Worm (Caenorhabditis elegans) whole organism, L3 larva: ENCODE results near the gene F59B10.6.
A peak's percentile ranks its signal among the peaks of the same experiment; 100 is the strongest.

Experiments
- R02D3.7 ChIP-seq: fragments of 150-350 bp; optimal IDR thresholded peaks from 2 replicates; lab custom pipeline; 2014; ENCODE audit warnings: missing biosample characterization, missing genetic modification characterization
- aly-2 ChIP-seq: fragments of 150-350 bp; optimal IDR thresholded peaks from 2 replicates; lab custom pipeline; 2014; ENCODE audit warnings: missing biosample characterization, missing genetic modification characterization
- ama-1 ChIP-seq: fragments of 150-350 bp; optimal IDR thresholded peaks from 2 replicates; lab custom pipeline; 2018
- ceh-16 ChIP-seq: sonication (generic microtip); optimal IDR thresholded peaks from 2 replicates; lab custom pipeline; 2017; ENCODE audit warnings: missing biosample characterization, missing genetic modification characterization
- ceh-28 ChIP-seq: fragments of 150-350 bp; optimal IDR thresholded peaks from 2 replicates; lab custom pipeline; 2014; ENCODE audit warnings: missing biosample characterization, missing genetic modification reagents, missing genetic modification characterization
- ceh-82 ChIP-seq: fragments of 150-350 bp; optimal IDR thresholded peaks from 2 replicates; lab custom pipeline; 2014; ENCODE audit warnings: missing biosample characterization, missing genetic modification characterization
- daf-12 ChIP-seq: fragments of 150-350 bp; optimal IDR thresholded peaks from 2 replicates; lab custom pipeline; 2014; ENCODE audit warnings: missing biosample characterization, missing genetic modification reagents, missing genetic modification characterization
- egl-5 ChIP-seq: fragments of 150-350 bp; optimal IDR thresholded peaks from 2 replicates; lab custom pipeline; 2017; ENCODE audit warnings: missing biosample characterization, missing genetic modification reagents, missing genetic modification characterization, inconsistent platforms
- elt-1 ChIP-seq: fragments of 150-350 bp; optimal IDR thresholded peaks from 2 replicates; lab custom pipeline; 2014; ENCODE audit warnings: missing biosample characterization, missing genetic modification characterization
- elt-2 ChIP-seq: sonication (generic microtip); optimal IDR thresholded peaks from 2 replicates; lab custom pipeline; 2016; ENCODE audit warnings: missing genetic modification reagents, mild to moderate bottlenecking, missing genetic modification characterization, missing compliant biosample characterization
- elt-3 ChIP-seq, 3 experiments: fragments of 150-350 bp in 1 of 3; sonication (generic microtip) in 2 of 3; optimal IDR thresholded peaks; 2 replicates in 2 of 3; 4 replicates in 1 of 3; lab custom pipeline; 2014 to 2017; ENCODE audit warnings: missing biosample characterization in 3 of 3, missing genetic modification characterization in 3 of 3
- eor-1 ChIP-seq, 2 experiments: fragments of 150-350 bp; optimal IDR thresholded peaks; 2 replicates each; lab custom pipeline; 2014 to 2018; ENCODE audit warnings: missing biosample characterization in 2 of 2, missing genetic modification characterization in 2 of 2
- fkh-10 ChIP-seq: sonication (generic microtip); optimal IDR thresholded peaks from 2 replicates; lab custom pipeline; 2017; ENCODE audit warnings: missing biosample characterization, missing genetic modification reagents, missing genetic modification characterization
- fos-1 ChIP-seq: fragments of 150-350 bp; optimal IDR thresholded peaks from 2 replicates; lab custom pipeline; 2014; ENCODE audit warnings: missing biosample characterization, missing genetic modification characterization
- hmg-11 ChIP-seq: sonication (generic microtip); optimal IDR thresholded peaks from 2 replicates; lab custom pipeline; 2016; ENCODE audit warnings: missing genetic modification characterization, missing compliant biosample characterization
- jun-1 ChIP-seq: fragments of 150-350 bp; optimal IDR thresholded peaks from 2 replicates; lab custom pipeline; 2014; ENCODE audit warnings: missing biosample characterization, missing genetic modification reagents, missing genetic modification characterization
- lin-15B ChIP-seq: fragments of 150-350 bp; optimal IDR thresholded peaks from 2 replicates; lab custom pipeline; 2014; ENCODE audit warnings: missing biosample characterization, missing genetic modification characterization
- lin-39 ChIP-seq: fragments of 150-350 bp; optimal IDR thresholded peaks from 2 replicates; lab custom pipeline; 2018; ENCODE audit warnings: missing biosample characterization, missing genetic modification reagents, missing genetic modification characterization
- lsy-12 ChIP-seq: sonication (generic microtip); optimal IDR thresholded peaks from 2 replicates; lab custom pipeline; 2016; ENCODE audit warnings: mild to moderate bottlenecking, missing genetic modification characterization, missing compliant biosample characterization
- mdl-1 ChIP-seq: fragments of 150-350 bp; optimal IDR thresholded peaks from 2 replicates; lab custom pipeline; 2014; ENCODE audit warnings: missing biosample characterization, missing genetic modification characterization
- mml-1 ChIP-seq: fragments of 150-350 bp; sonication (generic microtip); optimal IDR thresholded peaks from 3 replicates; lab custom pipeline; 2014; ENCODE audit warnings: missing biosample characterization, missing genetic modification characterization
- nfya-1 ChIP-seq: sonication (generic microtip); optimal IDR thresholded peaks from 2 replicates; lab custom pipeline; 2017; ENCODE audit warnings: missing genetic modification characterization, mild to moderate bottlenecking, missing compliant biosample characterization, antibody characterized with exemption, moderate library complexity; ENCODE audit not compliant: insufficient read depth
- nhr-11 ChIP-seq: fragments of 150-350 bp; optimal IDR thresholded peaks from 2 replicates; lab custom pipeline; 2014; ENCODE audit warnings: missing biosample characterization, missing genetic modification characterization
- nhr-12 ChIP-seq: fragments of 150-350 bp; optimal IDR thresholded peaks from 2 replicates; lab custom pipeline; 2014; ENCODE audit warnings: missing biosample characterization, missing genetic modification characterization
- nhr-23 ChIP-seq: fragments of 150-350 bp; optimal IDR thresholded peaks from 2 replicates; lab custom pipeline; 2014; ENCODE audit warnings: missing biosample characterization, missing genetic modification reagents, missing genetic modification characterization
- nhr-25 ChIP-seq: sonication (generic microtip); optimal IDR thresholded peaks from 2 replicates; lab custom pipeline; 2017; ENCODE audit warnings: missing biosample characterization, missing genetic modification characterization
- nhr-28 ChIP-seq: fragments of 150-350 bp; optimal IDR thresholded peaks from 2 replicates; lab custom pipeline; 2014; ENCODE audit warnings: missing biosample characterization, missing genetic modification characterization
- nhr-43 ChIP-seq: sonication (generic microtip); optimal IDR thresholded peaks from 2 replicates; lab custom pipeline; 2016; ENCODE audit warnings: mild to moderate bottlenecking, missing genetic modification characterization, missing compliant biosample characterization; ENCODE audit not compliant: poor library complexity, severe bottlenecking
- nhr-67 ChIP-seq: fragments of 150-350 bp; optimal IDR thresholded peaks from 2 replicates; lab custom pipeline; 2014; ENCODE audit warnings: missing biosample characterization, missing genetic modification characterization
- nhr-77 ChIP-seq: fragments of 150-350 bp; optimal IDR thresholded peaks from 2 replicates; lab custom pipeline; 2014; ENCODE audit warnings: missing biosample characterization, missing genetic modification characterization
- pha-4 ChIP-seq: fragments of 150-350 bp; optimal IDR thresholded peaks from 2 replicates; lab custom pipeline; 2014; ENCODE audit warnings: missing biosample characterization, missing genetic modification reagents, missing genetic modification characterization
- pqm-1 ChIP-seq: fragments of 150-350 bp; optimal IDR thresholded peaks from 2 replicates; lab custom pipeline; 2017; ENCODE audit warnings: missing biosample characterization, missing genetic modification characterization, inconsistent platforms
- skn-1 ChIP-seq: fragments of 150-350 bp; optimal IDR thresholded peaks from 2 replicates; lab custom pipeline; 2014; ENCODE audit warnings: missing biosample characterization, missing genetic modification characterization
- tbx-2 ChIP-seq: sonication (generic microtip); optimal IDR thresholded peaks from 2 replicates; lab custom pipeline; 2016; ENCODE audit warnings: mild to moderate bottlenecking, missing genetic modification characterization, missing compliant biosample characterization
- unc-39 ChIP-seq: sonication (generic microtip); optimal IDR thresholded peaks from 4 replicates; lab custom pipeline; 2017; ENCODE audit warnings: missing biosample characterization, missing genetic modification characterization
- unc-62 ChIP-seq: fragments of 150-350 bp; sonication (generic microtip); optimal IDR thresholded peaks from 4 replicates; lab custom pipeline; 2014; ENCODE audit warnings: missing biosample characterization, missing genetic modification reagents, missing genetic modification characterization
- zag-1 ChIP-seq: fragments of 150-350 bp; optimal IDR thresholded peaks from 2 replicates; lab custom pipeline; 2014; ENCODE audit warnings: missing biosample characterization, missing genetic modification characterization
- ztf-11 ChIP-seq: fragments of 150-350 bp; optimal IDR thresholded peaks from 2 replicates; lab custom pipeline; 2014; ENCODE audit warnings: missing biosample characterization, missing genetic modification characterization
- ztf-4 ChIP-seq: fragments of 150-350 bp; optimal IDR thresholded peaks from 2 replicates; lab custom pipeline; 2014; ENCODE audit warnings: missing biosample characterization, missing genetic modification characterization

F59B10.6 gene

DNA sequence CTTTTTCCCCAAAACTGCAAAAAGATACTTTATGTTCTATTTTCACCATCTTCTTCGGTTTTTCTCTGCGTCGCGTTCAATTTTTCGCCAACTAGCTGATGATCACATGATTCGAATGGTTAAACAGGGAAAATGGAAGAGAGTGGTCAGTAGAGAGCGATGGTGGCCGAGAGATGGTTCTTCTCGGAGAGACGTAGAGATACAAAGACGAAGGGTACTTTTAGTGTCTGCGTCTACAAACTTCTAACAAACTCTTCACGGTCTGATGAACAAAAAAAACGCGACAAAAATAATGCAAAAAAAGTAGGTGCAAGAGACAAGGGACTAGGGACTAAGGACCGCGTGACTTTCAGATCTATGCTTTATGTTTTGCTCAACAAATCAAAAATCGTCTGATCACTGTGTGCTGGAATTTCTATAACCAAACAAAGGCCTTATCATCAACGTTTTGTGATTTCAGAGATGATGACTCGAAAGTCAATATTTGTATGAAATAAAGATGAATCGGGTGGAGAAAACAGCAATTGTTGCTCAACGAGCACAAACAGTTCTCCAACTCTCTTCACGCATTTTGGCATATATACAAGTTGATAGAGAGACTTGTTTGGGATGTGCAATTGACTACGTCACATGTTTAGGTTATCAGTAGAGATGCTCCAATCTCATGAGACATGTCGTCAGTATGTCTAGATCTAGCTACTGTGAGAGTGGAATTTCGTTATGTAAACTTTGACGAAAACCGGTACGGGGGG lies 27.9 kb upstream of the F59B10.6 start (continued):
- TF ChIP-seq nhr-11 (tag; lab: Kevin White, UChicago): peak; percentile 98
- TF ChIP-seq skn-1 (tag; lab: Kevin White, UChicago): peak; percentile 62
- peak; percentile 38 for TF ChIP-seq elt-1
- TF ChIP-seq jun-1 (tag; lab: Kevin White, UChicago): peak; percentile 98
- peak; percentile 90 for TF ChIP-seq nhr-43 (tag; lab: Kevin White, UChicago)
- TF ChIP-seq nhr-12 (tag; lab: Kevin White, UChicago): no peak
- no peak for TF ChIP-seq ceh-16
- peak; percentile 56 for TF ChIP-seq elt-2 (tag; lab: Kevin White, UChicago)
- TF ChIP-seq fos-1 (tag; lab: Kevin White, UChicago): no peak
- TF ChIP-seq zag-1 (tag; lab: Kevin White, UChicago): peak; percentile 25
- TF ChIP-seq mml-1 (tag; lab: Kevin White, UChicago): no peak
- TF ChIP-seq hmg-11 (tag; lab: Kevin White, UChicago): peak; percentile 87
- TF ChIP-seq ceh-82 (tag; lab: Kevin White, UChicago): peak; percentile 74
- peak; percentile 75 for TF ChIP-seq R02D3.7 (tag; lab: Kevin White, UChicago)
- TF ChIP-seq pqm-1 (tag; lab: Kevin White, UChicago): peak; percentile 49
- TF ChIP-seq unc-62 (GFP tag; lab: Kevin White, UChicago): peak; percentile 79
- TF ChIP-seq nhr-25 (tag; lab: Kevin White, UChicago): peak; percentile 96
- peak; percentile 80 for TF ChIP-seq lin-39 (tag; lab: Kevin White, UChicago)
- peak; percentile 71 for TF ChIP-seq lin-15B (tag; lab: Kevin White, UChicago)
- peak; percentile 78 for TF ChIP-seq lsy-12 (tag; lab: Kevin White, UChicago)

DNA sequence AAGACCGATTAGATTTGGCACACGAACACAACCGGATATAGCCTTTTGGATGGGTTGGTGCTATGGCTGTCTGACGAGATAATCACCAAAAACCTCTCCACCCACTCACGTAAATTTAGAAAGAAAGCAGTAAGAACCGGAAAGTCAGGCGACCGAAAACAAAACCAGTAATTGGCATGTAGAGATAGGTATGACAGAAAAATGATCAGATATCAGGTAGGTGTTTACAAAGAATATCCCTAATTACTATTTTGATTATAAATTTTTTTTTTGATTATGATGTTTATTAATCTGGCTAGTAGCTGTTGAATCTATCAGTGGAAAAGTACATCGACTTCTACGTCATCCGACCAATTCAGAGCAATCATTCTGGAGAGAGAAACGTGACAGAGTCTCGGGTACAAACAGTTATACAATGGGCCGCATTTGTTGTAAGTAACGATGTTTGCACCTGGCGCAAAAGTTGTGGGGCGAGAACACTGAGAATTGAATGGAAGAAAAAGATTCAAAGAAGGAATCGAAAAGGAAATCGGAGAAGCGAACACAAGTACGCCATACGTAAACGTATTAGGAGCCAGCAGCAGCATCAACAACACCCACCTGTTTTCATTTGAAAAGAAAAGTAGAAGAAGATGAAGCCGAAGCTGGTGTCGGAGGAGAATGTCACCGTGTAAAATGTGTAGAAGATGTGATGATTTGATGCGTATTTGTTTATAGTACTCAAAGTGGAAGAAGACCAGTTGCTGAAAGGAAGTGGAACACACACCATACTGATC lies 26.8 kb upstream of the F59B10.6 start:
- peak; percentile 10 for TF ChIP-seq elt-2 (tag; lab: Kevin White, UChicago)
- no peak for TF ChIP-seq elt-1
- no peak for TF ChIP-seq unc-39 (tag; lab: Kevin White, UChicago)
- TF ChIP-seq nhr-77 (tag; lab: Kevin White, UChicago): no peak
- TF ChIP-seq nhr-28 (tag; lab: Kevin White, UChicago): no peak
- TF ChIP-seq tbx-2 (tag; lab: Kevin White, UChicago): no peak
- peak; percentile 27 for TF ChIP-seq ama-1
- TF ChIP-seq ceh-28 (tag; lab: Kevin White, UChicago): no peak
- no peak for TF ChIP-seq eor-1 (tag; optimal IDR thresholded peaks at IDR 0.05; lab: Kevin White, UChicago)
- peak; percentile 33 for TF ChIP-seq egl-5 (tag; lab: Kevin White, UChicago)
- no peak for TF ChIP-seq ceh-16
- TF ChIP-seq aly-2 (tag; lab: Kevin White, UChicago): no peak
- TF ChIP-seq ztf-11 (tag; lab: Kevin White, UChicago): no peak
- TF ChIP-seq nhr-25 (tag; lab: Kevin White, UChicago): peak; percentile 37
- no peak for TF ChIP-seq nhr-12 (tag; lab: Kevin White, UChicago)
- no peak for TF ChIP-seq nfya-1 (tag; lab: Kevin White, UChicago)
- peak; percentile 45 for TF ChIP-seq nhr-11 (tag; lab: Kevin White, UChicago)
- no peak for TF ChIP-seq ztf-4 (tag; lab: Kevin White, UChicago)
- TF ChIP-seq jun-1 (tag; lab: Kevin White, UChicago): no peak
- no peak for TF ChIP-seq mdl-1 (tag; lab: Kevin White, UChicago)
- TF ChIP-seq fkh-10 (GFP tag; lab: Kevin White, UChicago): no peak
- TF ChIP-seq daf-12 (tag; lab: Kevin White, UChicago): no peak
- no peak for TF ChIP-seq nhr-67 (tag; lab: Kevin White, UChicago)
- TF ChIP-seq hmg-11 (tag; lab: Kevin White, UChicago): no peak
- peak; percentile 26 for TF ChIP-seq nhr-23 (tag; lab: Kevin White, UChicago)
- TF ChIP-seq nhr-43 (tag; lab: Kevin White, UChicago): no peak
- TF ChIP-seq elt-3 (tag; optimal IDR thresholded peaks at IDR 0.05; lab: Kevin White, UChicago): peak in 1 of 3 experiments; percentile 40
- peak; percentile 58 for TF ChIP-seq pha-4
- TF ChIP-seq fos-1 (tag; lab: Kevin White, UChicago): no peak
- TF ChIP-seq, all 47 proteins: peak for 8
